Fruit fly (Drosophila melanogaster): ENCODE measurements around the gene CG18787.

The CG18787 gene

dm6 chr2L:12004211-12004979, 5.3 kb upstream of the CG18787 start (continued):
- TF ChIP-seq CG11723 (GFP tag; optimal IDR thresholded peaks at IDR 0.05) (peak; percentile 78), danr (GFP tag; IDR thresholded peaks at IDR 0.05) (no peak), fd3F (GFP tag; optimal IDR thresholded peaks at IDR 0.05) (no peak), CG17385 (GFP tag; optimal IDR thresholded peaks at IDR 0.05) (peak; percentile 91), tap (tag; optimal IDR thresholded peaks at IDR 0.05) (peak; percentile 55), CG3995 (GFP tag; optimal IDR thresholded peaks at IDR 0.05) (peak; percentile 4), CG18262 (tag; optimal IDR thresholded peaks at IDR 0.05) (peak; percentile 63), Ada2b (GFP tag; IDR thresholded peaks at IDR 0.05) (no peak), HLH3B (GFP tag; IDR thresholded peaks at IDR 0.05) (no peak), CG13775 (GFP tag; optimal IDR thresholded peaks at IDR 0.05) (peak; percentile 10), usp (GFP tag; optimal IDR thresholded peaks at IDR 0.05) (no peak), lmd (GFP tag; IDR thresholded peaks at IDR 0.05) (no peak), slp2 (GFP tag; optimal IDR thresholded peaks at IDR 0.05) (peak; percentile 7), CG32772 (GFP tag; IDR thresholded peaks at IDR 0.05) (no peak), repo (GFP tag; optimal IDR thresholded peaks at IDR 0.05) (no peak), trh (GFP tag; optimal IDR thresholded peaks at IDR 0.05) (peak; percentile 58), Myb (GFP tag; optimal IDR thresholded peaks at IDR 0.05) (no peak), sr (GFP tag; IDR thresholded peaks at IDR 0.05) (no peak), fd96Cb (tag; optimal IDR thresholded peaks at IDR 0.05) (peak; percentile 2), ci (GFP tag; IDR thresholded peaks at IDR 0.05) (no peak), CG4282 (GFP tag; optimal IDR thresholded peaks at IDR 0.05) (peak; percentile 2), jigr1 (GFP tag; IDR thresholded peaks at IDR 0.05) (no peak), ken (GFP tag; IDR thresholded peaks at IDR 0.05) (no peak), CG4820 (GFP tag; optimal IDR thresholded peaks at IDR 0.05) (peak; percentile 13), GATAe (GFP tag; conservative IDR thresholded peaks at IDR 0.05) (no peak), vnd (GFP tag; IDR thresholded peaks at IDR 0.05; ENCODE audit: partially characterized antibody) (no peak), pb (GFP tag; optimal IDR thresholded peaks at IDR 0.05) (no peak), kni (GFP tag; optimal IDR thresholded peaks at IDR 0.05) (peak; percentile 88), bigmax (GFP tag; optimal IDR thresholded peaks at IDR 0.05) (peak; percentile 50), lab (GFP tag; optimal IDR thresholded peaks at IDR 0.05) (peak; percentile 81), sd (tag; optimal IDR thresholded peaks at IDR 0.05) (peak; percentile 100), CG11456 (GFP tag; IDR thresholded peaks at IDR 0.05) (no peak), lov (optimal IDR thresholded peaks at IDR 0.05) (no peak), lov (GFP tag; IDR thresholded peaks at IDR 0.05) (no peak), Rx (GFP tag; IDR thresholded peaks at IDR 0.05) (no peak), CG17829 (tag; optimal IDR thresholded peaks at IDR 0.05) (peak; percentile 34), vvl (GFP tag; IDR thresholded peaks at IDR 0.05) (no peak), HLHmδ (GFP tag; optimal IDR thresholded peaks at IDR 0.05) (peak; percentile 80), CG10321 (GFP tag; IDR thresholded peaks at IDR 0.05) (no peak), gfzf (GFP tag; optimal IDR thresholded peaks at IDR 0.05) (no peak), sima (GFP tag; optimal IDR thresholded peaks at IDR 0.05) (peak; percentile 39), ftz-f1 (GFP tag; optimal IDR thresholded peaks at IDR 0.05) (peak; percentile 97), CTCF (GFP tag; optimal IDR thresholded peaks at IDR 0.05) (no peak), CG2199 (GFP tag; IDR thresholded peaks at IDR 0.05) (no peak), CG1529 (GFP tag; optimal IDR thresholded peaks at IDR 0.05) (peak; percentile 82), CG34224 (GFP tag; IDR thresholded peaks at IDR 0.05; ENCODE audit: partially characterized antibody) (no peak), Fer1 (GFP tag; optimal IDR thresholded peaks at IDR 0.05) (peak; percentile 80), B-H2 (GFP tag; optimal IDR thresholded peaks at IDR 0.05) (peak; percentile 53), hkb (optimal IDR thresholded peaks at IDR 0.05) (no peak), hkb (GFP tag; IDR thresholded peaks at IDR 0.05) (no peak), CG8924 (tag; optimal IDR thresholded peaks at IDR 0.05) (peak; percentile 68), CG10543 (GFP tag; optimal IDR thresholded peaks at IDR 0.05) (peak; percentile 85)

Data from whole organism, embryonic.